Worm (Caenorhabditis elegans) whole organism, midembryonic: Measurements from ENCODE around the gene C14C6.6.

Experiments used
- cog-1 ChIP-seq: sonication (generic microtip); optimal IDR thresholded peaks from 2 replicates; lab custom pipeline; 2016; ENCODE audit warnings: missing genetic modification characterization, missing compliant biosample characterization
- flt-1 ChIP-seq: fragments of 200-800 bp; sonication (Bioruptor generic); IDR thresholded peaks from 2 replicates; pipeline ENCODE4 v1.3.6; 2022; ENCODE audit warnings: missing genetic modification characterization, missing compliant biosample characterization
- klf-2 ChIP-seq: fragments of 200-800 bp; sonication (Bioruptor generic); conservative IDR thresholded peaks from 2 replicates; pipeline ENCODE4 v1.3.6; 2022; ENCODE audit warnings: missing genetic modification reagents, missing genetic modification characterization, missing compliant biosample characterization
- med-1 ChIP-seq: sonication (generic microtip); optimal IDR thresholded peaks from 2 replicates; lab custom pipeline; 2017; ENCODE audit warnings: missing genetic modification characterization, mild to moderate bottlenecking, missing compliant biosample characterization, antibody characterized with exemption, missing genetic modification reagents; ENCODE audit not compliant: insufficient read depth
- tab-1 ChIP-seq: fragments of 200-800 bp; sonication (Bioruptor generic); IDR thresholded peaks from 2 replicates; pipeline ENCODE4 v1.3.6; 2022; ENCODE audit warnings: missing genetic modification characterization, missing compliant biosample characterization
- ztf-29 ChIP-seq: fragments of 200-800 bp; sonication (Bioruptor generic); IDR thresholded peaks from 2 replicates; pipeline ENCODE4 v1.3.6; 2022; ENCODE audit warnings: missing genetic modification reagents, missing genetic modification characterization, missing compliant biosample characterization

- no peak for TF ChIP-seq tab-1 (GFP tag; lab: Robert Waterston, UW)
- TF ChIP-seq klf-2 (GFP tag; lab: Robert Waterston, UW) = no peak
- no peak for TF ChIP-seq med-1
- TF ChIP-seq flt-1 (GFP tag; lab: Robert Waterston, UW) = no peak
- TF ChIP-seq cog-1 (tag; lab: Kevin White, UChicago) = no peak
- TF ChIP-seq ztf-29 (GFP tag; lab: Robert Waterston, UW) = no peak
Observed at ce11 chrV:587818-588217, 39.9 kb upstream of the C14C6.6 start, which contains the start of gene K06H6.1.
